Fruit fly (Drosophila melanogaster) Kc167 (cell line): ENCODE measurements around the gene alpha4GT1.

Source experiments
- h ChIP-seq: fragments of >200 bp; optimal IDR thresholded peaks from 3 replicates; lab custom pipeline; 2018; ENCODE audit warnings: missing external identifiers
- insv ChIP-seq: fragments of >200 bp; optimal IDR thresholded peaks from 3 replicates; lab custom pipeline; 2018; ENCODE audit warnings: missing external identifiers
- psq ChIP-seq: fragments of >200 bp; optimal IDR thresholded peaks from 2 replicates; lab custom pipeline; 2017; ENCODE audit warnings: missing external identifiers
- ttk ChIP-seq: sonication (Bioruptor generic); optimal IDR thresholded peaks from 2 replicates; lab custom pipeline; 2017; ENCODE audit warnings: missing external identifiers

dm6 chr2L:2993236-2993635 lies 29.7 kb downstream of the alpha4GT1 start:
- no peak for TF ChIP-seq insv (lab: Kevin White, UChicago)
- TF ChIP-seq h (lab: Kevin White, UChicago) = no peak
- TF ChIP-seq psq (lab: Kevin White, UChicago) = no peak
- TF ChIP-seq ttk (lab: Kevin White, UChicago) = no peak
